Worm (Caenorhabditis elegans): ENCODE data around the gene ddo-1.

ce11 chrV:17810053-17810452, 33.0 kb upstream of the ddo-1 start, which contains the start of gene srh-296:
- no peak for TF ChIP-seq pha-4 (tag; optimal IDR thresholded peaks at IDR 0.05)
- TF ChIP-seq sptf-1 (tag; optimal IDR thresholded peaks at IDR 0.05): no peak
- no peak for TF ChIP-seq unc-62 (GFP tag; optimal IDR thresholded peaks at IDR 0.05)
- TF ChIP-seq blmp-1 (tag; optimal IDR thresholded peaks at IDR 0.05): no peak
- no peak for TF ChIP-seq zip-8 (tag; optimal IDR thresholded peaks at IDR 0.05)
- TF ChIP-seq mep-1 (tag; optimal IDR thresholded peaks at IDR 0.05): no peak
- TF ChIP-seq ztf-11 (tag; optimal IDR thresholded peaks at IDR 0.05): no peak
- TF ChIP-seq nhr-28 (tag; optimal IDR thresholded peaks at IDR 0.05): no peak
- TF ChIP-seq nhr-76 (tag; optimal IDR thresholded peaks at IDR 0.05): no peak
- TF ChIP-seq lsy-2 (tag; optimal IDR thresholded peaks at IDR 0.05): no peak
- no peak for TF ChIP-seq elt-1 (tag; optimal IDR thresholded peaks at IDR 0.05; ENCODE audit: borderline replicate concordance, insufficient read depth)

Measured in whole organism, mixed stage, embryonic.